Fruit fly (Drosophila melanogaster): ENCODE measurements around the gene Surf6.

Surf6 gene

dm6 chr3R:19875118-19875887 lies 29.4 kb downstream of the Surf6 start, which contains the start of gene Mrp5 (continued):
- peak; percentile 38 for TF ChIP-seq MTF-1 (GFP tag; optimal IDR thresholded peaks at IDR 0.05; ENCODE audit: borderline replicate concordance)
- no peak for TF ChIP-seq crp (GFP tag; optimal IDR thresholded peaks at IDR 0.05)
- no peak for TF ChIP-seq BtbVII (GFP tag; optimal IDR thresholded peaks at IDR 0.05)
- peak; percentile 75; the same call in 3 of the 4 replicates for TF ChIP-seq Gug (GFP tag; IDR thresholded peaks at IDR 0.05)
- no peak for TF ChIP-seq tll (GFP tag; optimal IDR thresholded peaks at IDR 0.05)
- no peak for TF ChIP-seq CG13894 (tag; optimal IDR thresholded peaks at IDR 0.05)
- peak; percentile 52; the same call in 1 of the 3 replicates for TF ChIP-seq dysf (GFP tag; IDR thresholded peaks at IDR 0.05)
- peak; percentile 29 for TF ChIP-seq CG17568 (GFP tag; optimal IDR thresholded peaks at IDR 0.05)
- TF ChIP-seq D19B (GFP tag; optimal IDR thresholded peaks at IDR 0.05): no peak
- TF ChIP-seq croc (GFP tag; conservative IDR thresholded peaks at IDR 0.05): no peak
- no peak for TF ChIP-seq jigr1 (GFP tag; IDR thresholded peaks at IDR 0.05)
- peak; percentile 50; the same call in 1 of the 2 replicates for TF ChIP-seq CG43689 (GFP tag; IDR thresholded peaks at IDR 0.05)
- TF ChIP-seq CG4328 (GFP tag; optimal IDR thresholded peaks at IDR 0.05): peak; percentile 12
- peak; percentile 36 for TF ChIP-seq CG18599 (GFP tag; optimal IDR thresholded peaks at IDR 0.05)
- TF ChIP-seq cg (GFP tag; optimal IDR thresholded peaks at IDR 0.05): peak; percentile 78
- peak; percentile 64 for TF ChIP-seq CG17328 (GFP tag; IDR thresholded peaks at IDR 0.05)
- no peak for TF ChIP-seq CG9876 (GFP tag; optimal IDR thresholded peaks at IDR 0.05)
- TF ChIP-seq CG10543 (GFP tag; optimal IDR thresholded peaks at IDR 0.05): no peak
- TF ChIP-seq sens (GFP tag): peak; percentile 64
- peak; percentile 72 for TF ChIP-seq CG32532 (GFP tag; IDR thresholded peaks at IDR 0.05)
- no peak for TF ChIP-seq CTCF (GFP tag; optimal IDR thresholded peaks at IDR 0.05)
- peak; percentile 41 for TF ChIP-seq CG15269 (tag; optimal IDR thresholded peaks at IDR 0.05)
- 0 out of 2 replicates have a peak, but pooled peaks have one; percentile 28 for TF ChIP-seq wdn (GFP tag; IDR thresholded peaks at IDR 0.05)
- no peak for TF ChIP-seq Elba2 (GFP tag; optimal IDR thresholded peaks at IDR 0.05)
- no peak for TF ChIP-seq Blimp-1 (GFP tag; optimal IDR thresholded peaks at IDR 0.05)
- TF ChIP-seq shn (GFP tag; optimal IDR thresholded peaks at IDR 0.05): no peak
- TF ChIP-seq stwl (tag; optimal IDR thresholded peaks at IDR 0.05): no peak
- TF ChIP-seq CG6254 (GFP tag; optimal IDR thresholded peaks at IDR 0.05): peak; percentile 50
- TF ChIP-seq HLHmδ (GFP tag; optimal IDR thresholded peaks at IDR 0.05): peak; percentile 77
- no peak for TF ChIP-seq Lhr (GFP tag; optimal IDR thresholded peaks at IDR 0.05)
- TF ChIP-seq fd64A (GFP tag; optimal IDR thresholded peaks at IDR 0.05): peak; percentile 29
- TF ChIP-seq CG2889 (GFP tag; IDR thresholded peaks at IDR 0.05): no peak
- peak; percentile 63 for TF ChIP-seq sob (GFP tag; IDR thresholded peaks at IDR 0.05)
- TF ChIP-seq insv (GFP tag; optimal IDR thresholded peaks at IDR 0.05): no peak
- peak; percentile 6 for TF ChIP-seq HHEX (GFP tag; optimal IDR thresholded peaks at IDR 0.05)
- TF ChIP-seq CG12104 (GFP tag; optimal IDR thresholded peaks at IDR 0.05): no peak
- TF ChIP-seq CG7357 (GFP tag; IDR thresholded peaks at IDR 0.05): no peak
- peak; percentile 49; the same call in 2 of the 3 replicates for TF ChIP-seq Aef1 (GFP tag; IDR thresholded peaks at IDR 0.05)
- TF ChIP-seq CG14710 (tag; optimal IDR thresholded peaks at IDR 0.05): no peak
- no peak for TF ChIP-seq CG10147 (GFP tag; optimal IDR thresholded peaks at IDR 0.05)
- TF ChIP-seq E2f2 (GFP tag; IDR thresholded peaks at IDR 0.05): peak; percentile 26; the same call in 1 of the 2 replicates
- TF ChIP-seq bab2 (GFP tag; optimal IDR thresholded peaks at IDR 0.05): no peak
- TF ChIP-seq zen2 (GFP tag; IDR thresholded peaks at IDR 0.05; ENCODE audit: partially characterized antibody): no peak
- no peak for TF ChIP-seq CG13123 (GFP tag; optimal IDR thresholded peaks at IDR 0.05)
- TF ChIP-seq kay (GFP tag; optimal IDR thresholded peaks at IDR 0.05): no peak
- TF ChIP-seq NC2α (GFP tag; optimal IDR thresholded peaks at IDR 0.05): no peak
- TF ChIP-seq Nf-YC (tag; optimal IDR thresholded peaks at IDR 0.05): no peak
- TF ChIP-seq CG11398 (GFP tag; optimal IDR thresholded peaks at IDR 0.05): no peak
- peak; percentile 42 for TF ChIP-seq NfI (GFP tag; optimal IDR thresholded peaks at IDR 0.05)
